Worm (Caenorhabditis elegans) whole organism, early embryonic: ENCODE results near the gene str-229.

Source experiments
- B0310.2 ChIP-seq: sonication (generic microtip); optimal IDR thresholded peaks from 2 replicates; lab custom pipeline; 2016; ENCODE audit warnings: mild to moderate bottlenecking, missing genetic modification characterization, missing compliant biosample characterization
- F13C5.2 ChIP-seq: sonication (generic microtip); optimal IDR thresholded peaks from 2 replicates; lab custom pipeline; 2017; ENCODE audit warnings: mild to moderate bottlenecking, missing genetic modification characterization, inconsistent platforms, missing compliant biosample characterization
- aly-1 ChIP-seq: sonication (generic microtip); optimal IDR thresholded peaks from 2 replicates; lab custom pipeline; 2016; ENCODE audit warnings: missing genetic modification characterization, missing compliant biosample characterization
- ama-1 ChIP-seq: fragments of 150-350 bp; optimal IDR thresholded peaks from 2 replicates; lab custom pipeline; 2014
- ceh-13 ChIP-seq: fragments of 200-800 bp; sonication (Bioruptor generic); optimal IDR thresholded peaks from 2 replicates; lab custom pipeline; 2018; ENCODE audit warnings: mild to moderate bottlenecking, missing genetic modification characterization, missing compliant biosample characterization
- ceh-36 ChIP-seq: sonication (generic microtip); optimal IDR thresholded peaks from 2 replicates; lab custom pipeline; 2016; ENCODE audit warnings: missing genetic modification characterization, inconsistent platforms, missing compliant biosample characterization
- ets-7 ChIP-seq: sonication (generic microtip); optimal IDR thresholded peaks from 2 replicates; lab custom pipeline; 2016; ENCODE audit warnings: missing genotype, missing genetic modification characterization, missing compliant biosample characterization
- flt-1 ChIP-seq: fragments of 200-800 bp; sonication (Bioruptor generic); IDR thresholded peaks from 2 replicates; pipeline ENCODE4 v1.3.6; 2022; ENCODE audit warnings: missing genetic modification characterization, missing compliant biosample characterization
- hmbx-1 ChIP-seq: sonication (generic microtip); optimal IDR thresholded peaks from 2 replicates; lab custom pipeline; 2016; ENCODE audit warnings: mild to moderate bottlenecking, missing genetic modification characterization, missing compliant biosample characterization
- hmg-4 ChIP-seq: fragments of 200-800 bp; sonication (Bioruptor generic); optimal IDR thresholded peaks from 2 replicates; lab custom pipeline; 2018; ENCODE audit warnings: mild to moderate bottlenecking, missing genetic modification characterization, missing compliant biosample characterization
- hnd-1 ChIP-seq: sonication (generic microtip); optimal IDR thresholded peaks from 2 replicates; lab custom pipeline; 2016; ENCODE audit warnings: missing genetic modification characterization, missing compliant biosample characterization
- pes-1 ChIP-seq: fragments of 200-800 bp; sonication (Bioruptor generic); IDR thresholded peaks from 2 replicates; pipeline ENCODE4 v1.3.6; 2022; ENCODE audit warnings: missing genetic modification reagents, missing genetic modification characterization, missing compliant biosample characterization
- scrt-1 ChIP-seq: fragments of 200-800 bp; sonication (Bioruptor generic); IDR thresholded peaks from 2 replicates; pipeline ENCODE4 v1.3.6; 2022; ENCODE audit warnings: missing genetic modification characterization, missing compliant biosample characterization
- sea-1 ChIP-seq: fragments of 200-800 bp; sonication (Bioruptor generic); conservative IDR thresholded peaks from 2 replicates; pipeline ENCODE4 v1.3.6; 2022; ENCODE audit warnings: missing genetic modification characterization, missing compliant biosample characterization
- tbx-11 ChIP-seq: fragments of 200-800 bp; sonication (Bioruptor generic); IDR thresholded peaks from 2 replicates; pipeline ENCODE4 v1.3.6; 2022; ENCODE audit warnings: missing genetic modification characterization, missing compliant biosample characterization
- tbx-37 ChIP-seq: fragments of 200-800 bp; sonication (Bioruptor generic); conservative IDR thresholded peaks from 2 replicates; pipeline ENCODE4 v1.3.6; 2022; ENCODE audit warnings: missing genetic modification reagents, missing genetic modification characterization, missing compliant biosample characterization
- tra-4 ChIP-seq: sonication (generic microtip); optimal IDR thresholded peaks from 2 replicates; lab custom pipeline; 2017; ENCODE audit warnings: missing genetic modification characterization, missing compliant biosample characterization

str-229 gene

ce11 chrV:3854847-3855246 lies 47.5 kb downstream of the str-229 start, which contains the start of gene nhr-186:
Gene nhr-186 (minus strand): TSS chrV:3854947.
- no peak for TF ChIP-seq sea-1 (GFP tag; lab: Robert Waterston, UW)
- TF ChIP-seq tbx-11 (GFP tag; lab: Robert Waterston, UW), result no peak
- no peak for TF ChIP-seq hmg-4 (GFP tag; lab: Kevin White, UChicago)
- no peak for TF ChIP-seq tbx-37 (GFP tag; lab: Robert Waterston, UW)
- TF ChIP-seq pes-1, result no peak
- no peak for TF ChIP-seq tra-4 (tag; lab: Kevin White, UChicago)
- no peak for TF ChIP-seq ceh-36 (tag; lab: Kevin White, UChicago)

DNA sequence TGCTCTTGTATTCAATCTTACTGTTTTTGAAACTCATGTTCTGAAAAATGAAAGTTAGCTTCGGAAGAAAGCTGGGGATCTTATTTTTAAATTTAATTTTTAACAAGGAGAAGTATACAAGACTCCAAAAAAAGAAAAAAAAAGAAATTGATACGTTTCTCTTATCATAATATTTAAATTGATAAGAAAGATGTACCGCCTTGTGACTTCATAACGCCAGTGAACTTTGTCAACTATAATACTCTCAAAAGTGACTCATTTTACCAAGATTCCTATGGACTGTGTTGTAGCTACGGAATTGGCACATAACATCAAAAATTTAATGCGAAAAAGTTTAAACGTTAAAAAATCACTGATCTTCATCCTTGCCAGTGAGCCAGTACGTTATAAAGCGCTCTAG lies 50.6 kb downstream of the str-229 start:
- TF ChIP-seq flt-1 (GFP tag; lab: Robert Waterston, UW) (no peak), ama-1 (lab: Kevin White, UChicago) (no peak), tbx-11 (GFP tag; lab: Robert Waterston, UW) (no peak), scrt-1 (GFP tag; lab: Robert Waterston, UW) (no peak), tbx-37 (GFP tag; lab: Robert Waterston, UW) (no peak), hmg-4 (GFP tag; lab: Kevin White, UChicago) (no peak), sea-1 (GFP tag; lab: Robert Waterston, UW) (no peak), F13C5.2 (no peak), B0310.2 (tag; lab: Kevin White, UChicago) (no peak), ceh-36 (tag; lab: Kevin White, UChicago) (no peak), ceh-13 (GFP tag; lab: Kevin White, UChicago) (no peak), aly-1 (tag; lab: Kevin White, UChicago) (no peak), tra-4 (tag; lab: Kevin White, UChicago) (no peak), hnd-1 (tag; lab: Kevin White, UChicago) (no peak), hmbx-1 (no peak), pes-1 (no peak), ets-7 (tag; lab: Kevin White, UChicago) (no peak)
